Worm (Caenorhabditis elegans): ENCODE data around the gene F17E9.2.

DNA sequence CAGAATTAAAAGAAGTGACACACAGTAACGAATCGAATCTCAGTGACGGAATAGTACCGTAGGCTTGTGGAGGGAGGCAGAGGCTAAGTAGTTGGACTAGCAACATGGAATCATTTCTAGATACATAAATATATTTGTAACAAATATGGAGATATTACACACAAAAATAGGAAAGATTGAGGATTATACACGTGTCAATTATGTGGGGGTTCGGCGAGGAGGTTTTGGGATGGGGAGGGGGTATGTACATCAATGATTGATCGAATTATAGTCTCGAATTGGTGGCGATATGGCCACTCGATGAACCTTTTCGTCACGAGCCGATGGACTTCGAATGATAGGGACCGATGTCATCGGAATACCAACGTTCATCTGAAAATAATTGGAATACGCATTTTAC, 48.3 kb upstream of the F17E9.2 start:
- TF ChIP-seq nhr-237 (tag; optimal IDR thresholded peaks at IDR 0.05) = no peak
- TF ChIP-seq fos-1 (tag; optimal IDR thresholded peaks at IDR 0.05) = no peak
- no peak for TF ChIP-seq nhr-12 (tag; optimal IDR thresholded peaks at IDR 0.05)
- no peak for TF ChIP-seq aly-2 (tag; optimal IDR thresholded peaks at IDR 0.05)
- TF ChIP-seq skn-1 (tag; optimal IDR thresholded peaks at IDR 0.05) = no peak

Measured in whole organism, L2 larva.